Fruit fly (Drosophila melanogaster): Measurements from ENCODE around the gene by.

The by gene

DNA sequence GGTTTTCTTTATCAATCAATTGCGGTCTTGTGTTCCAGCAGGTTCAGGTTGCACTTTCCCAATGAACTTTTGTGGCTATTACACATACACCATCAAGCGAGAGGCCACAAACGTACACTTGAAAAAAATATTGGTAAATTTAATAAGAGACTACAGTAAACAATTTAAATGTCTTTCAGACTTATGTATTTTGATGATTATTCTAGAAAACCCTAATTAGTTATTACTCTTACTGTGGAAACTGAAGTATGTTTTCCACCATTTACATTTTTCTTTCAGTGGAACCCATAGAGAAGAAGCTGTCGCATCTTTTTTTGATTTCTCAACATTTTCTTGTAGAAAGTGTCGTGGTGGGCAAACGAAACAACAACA, 1.3 kb upstream of the by start (continued):
- TF ChIP-seq NFAT (GFP tag; IDR thresholded peaks at IDR 0.05) (peak; percentile 78), ems (GFP tag; optimal IDR thresholded peaks at IDR 0.05) (peak; percentile 9), CG4820 (GFP tag; optimal IDR thresholded peaks at IDR 0.05) (peak; percentile 91), sna (GFP tag; IDR thresholded peaks at IDR 0.05; ENCODE audit: partially characterized antibody) (no peak), lilli (GFP tag; optimal IDR thresholded peaks at IDR 0.05) (peak; percentile 88), CG31365 (tag; optimal IDR thresholded peaks at IDR 0.05) (peak; percentile 57), nau (GFP tag; optimal IDR thresholded peaks at IDR 0.05) (peak; percentile 82), tna (GFP tag; IDR thresholded peaks at IDR 0.05; ENCODE audit: partially characterized antibody) (no peak), CG6654 (GFP tag; optimal IDR thresholded peaks at IDR 0.05) (peak; percentile 77), pfk (GFP tag; optimal IDR thresholded peaks at IDR 0.05) (no peak), CG9727 (GFP tag; optimal IDR thresholded peaks at IDR 0.05) (peak; percentile 85), Myb (GFP tag; optimal IDR thresholded peaks at IDR 0.05) (peak; percentile 75), CG4854 (GFP tag; optimal IDR thresholded peaks at IDR 0.05) (peak; percentile 85), tx (GFP tag; optimal IDR thresholded peaks at IDR 0.05) (peak; percentile 91), gcm (GFP tag; optimal IDR thresholded peaks at IDR 0.05) (peak; percentile 92), D19A (tag; optimal IDR thresholded peaks at IDR 0.05) (peak; percentile 91), toy (GFP tag; IDR thresholded peaks at IDR 0.05) (peak; percentile 75), CG17829 (tag; optimal IDR thresholded peaks at IDR 0.05) (peak; percentile 95), CG6813 (GFP tag; optimal IDR thresholded peaks at IDR 0.05) (peak; percentile 80), Xrp1 (GFP tag; IDR thresholded peaks at IDR 0.05) (peak; percentile 93), exex (tag; optimal IDR thresholded peaks at IDR 0.05) (no peak), CG6175 (GFP tag; IDR thresholded peaks at IDR 0.05) (0 out of 3 replicates have a peak, but pooled peaks have one; percentile 64), Kr (GFP tag; optimal IDR thresholded peaks at IDR 0.05) (no peak), CG10565 (GFP tag; optimal IDR thresholded peaks at IDR 0.05) (peak; percentile 77), CG7928 (GFP tag; optimal IDR thresholded peaks at IDR 0.05) (peak; percentile 33), twi (tag; optimal IDR thresholded peaks at IDR 0.05) (peak; percentile 83), Med (GFP tag) (peak; percentile 98), CG12219 (GFP tag; optimal IDR thresholded peaks at IDR 0.05) (peak; percentile 91), CG30431 (GFP tag; optimal IDR thresholded peaks at IDR 0.05) (peak; percentile 80), jumu (GFP tag; optimal IDR thresholded peaks at IDR 0.05) (peak; percentile 81), CG10366 (GFP tag; IDR thresholded peaks at IDR 0.05) (peak; percentile 93), grau (tag; optimal IDR thresholded peaks at IDR 0.05) (peak; percentile 91), HLH4C (GFP tag; IDR thresholded peaks at IDR 0.05; ENCODE audit: partially characterized antibody) (no peak), fd96Cb (tag; optimal IDR thresholded peaks at IDR 0.05) (peak; percentile 96), fru (optimal IDR thresholded peaks at IDR 0.05) (no peak), tin (GFP tag; optimal IDR thresholded peaks at IDR 0.05) (peak; percentile 90), fu2 (GFP tag; optimal IDR thresholded peaks at IDR 0.05) (peak; percentile 79), CkIIα-i1 (GFP tag; IDR thresholded peaks at IDR 0.05) (peak; percentile 39; the same call in 1 of the 2 replicates), CG30020 (tag; optimal IDR thresholded peaks at IDR 0.05) (peak; percentile 73), pros (GFP tag; optimal IDR thresholded peaks at IDR 0.05) (peak; percentile 22), CG5953 (GFP tag; IDR thresholded peaks at IDR 0.05) (peak; percentile 90), CG7745 (tag; optimal IDR thresholded peaks at IDR 0.05) (no peak), tio (GFP tag; optimal IDR thresholded peaks at IDR 0.05) (peak; percentile 93), CG32532 (GFP tag; IDR thresholded peaks at IDR 0.05) (peak; percentile 93), Lpt (GFP tag; optimal IDR thresholded peaks at IDR 0.05) (no peak), dysf (GFP tag; IDR thresholded peaks at IDR 0.05) (peak; percentile 91), so (GFP tag; IDR thresholded peaks at IDR 0.05) (peak; percentile 90), CG18476 (GFP tag; optimal IDR thresholded peaks at IDR 0.05) (peak; percentile 90), CG17328 (GFP tag; IDR thresholded peaks at IDR 0.05) (peak; percentile 95), CG8290 (GFP tag; optimal IDR thresholded peaks at IDR 0.05) (peak; percentile 77), CG8290 (tag; optimal IDR thresholded peaks at IDR 0.05) (peak in 1 of 2 experiments; percentile 66), Bgb (GFP tag; IDR thresholded peaks at IDR 0.05; ENCODE audit: partially characterized antibody) (no peak)
